Worm (Caenorhabditis elegans): ENCODE data around the gene ncr-2.

Gene ncr-2

ce11 chrIII:8305816-8306215, 47.7 kb downstream of the ncr-2 start:
- no peak for TF ChIP-seq sem-4 (tag; optimal IDR thresholded peaks at IDR 0.05)
- no peak for TF ChIP-seq nhr-11 (tag; optimal IDR thresholded peaks at IDR 0.05)
- no peak for TF ChIP-seq mdl-1 (tag; optimal IDR thresholded peaks at IDR 0.05)
- TF ChIP-seq unc-39 (tag; optimal IDR thresholded peaks at IDR 0.05): no peak
- no peak for TF ChIP-seq dmd-4 (tag; optimal IDR thresholded peaks at IDR 0.05)
- no peak for TF ChIP-seq fos-1 (tag; optimal IDR thresholded peaks at IDR 0.05)
- TF ChIP-seq blmp-1 (tag; optimal IDR thresholded peaks at IDR 0.05; ENCODE audit: insufficient read depth): no peak
- no peak for TF ChIP-seq zag-1 (tag; optimal IDR thresholded peaks at IDR 0.05)
- no peak for TF ChIP-seq F13H6.1 (tag; optimal IDR thresholded peaks at IDR 0.05)
- no peak for TF ChIP-seq mab-5 (tag; optimal IDR thresholded peaks at IDR 0.05)
- no peak for TF ChIP-seq nhr-10 (tag; optimal IDR thresholded peaks at IDR 0.05)
- no peak for TF ChIP-seq nhr-23 (tag; optimal IDR thresholded peaks at IDR 0.05)
- TF ChIP-seq lin-39 (tag; optimal IDR thresholded peaks at IDR 0.05): no peak
- no peak for TF ChIP-seq snpc-4 (tag; optimal IDR thresholded peaks at IDR 0.05)
- TF ChIP-seq nhr-77 (tag; optimal IDR thresholded peaks at IDR 0.05): no peak
- no peak for TF ChIP-seq nhr-129 (tag; optimal IDR thresholded peaks at IDR 0.05)
- no peak for TF ChIP-seq alr-1 (tag; optimal IDR thresholded peaks at IDR 0.05)

- TF ChIP-seq alr-1 (tag; optimal IDR thresholded peaks at IDR 0.05) (no peak), peb-1 (tag; optimal IDR thresholded peaks at IDR 0.05) (no peak), lin-13 (GFP tag; optimal IDR thresholded peaks at IDR 0.05) (peak; percentile 84), ztf-11 (tag; optimal IDR thresholded peaks at IDR 0.05) (no peak), nhr-23 (tag; optimal IDR thresholded peaks at IDR 0.05) (no peak), ztf-4 (tag; optimal IDR thresholded peaks at IDR 0.05) (peak; percentile 67), nhr-10 (tag; optimal IDR thresholded peaks at IDR 0.05) (peak; percentile 40), ceh-16 (tag; optimal IDR thresholded peaks at IDR 0.05) (no peak), ama-1 (optimal IDR thresholded peaks at IDR 0.05) (no peak), nhr-25 (tag; optimal IDR thresholded peaks at IDR 0.05) (peak; percentile 83), gmeb-1 (tag; optimal IDR thresholded peaks at IDR 0.05) (peak; percentile 92), F13H6.1 (tag; optimal IDR thresholded peaks at IDR 0.05) (peak; percentile 89), fos-1 (tag; optimal IDR thresholded peaks at IDR 0.05) (peak; percentile 84), skn-1 (tag; optimal IDR thresholded peaks at IDR 0.05) (peak; percentile 36), zag-1 (tag; optimal IDR thresholded peaks at IDR 0.05) (no peak), nhr-11 (tag; optimal IDR thresholded peaks at IDR 0.05) (no peak), mab-5 (tag; optimal IDR thresholded peaks at IDR 0.05) (peak; percentile 27), ceh-82 (tag; optimal IDR thresholded peaks at IDR 0.05) (no peak), unc-39 (tag; optimal IDR thresholded peaks at IDR 0.05) (no peak), egl-27 (tag; optimal IDR thresholded peaks at IDR 0.05) (peak; percentile 72), elt-3 (tag; optimal IDR thresholded peaks at IDR 0.05) (no peak), sma-3 (GFP tag; optimal IDR thresholded peaks at IDR 0.05) (peak; percentile 96), blmp-1 (tag; optimal IDR thresholded peaks at IDR 0.05; ENCODE audit: insufficient read depth) (peak; percentile 56), lin-11 (tag; optimal IDR thresholded peaks at IDR 0.05) (peak; percentile 46), nhr-12 (tag; optimal IDR thresholded peaks at IDR 0.05) (no peak), R02D3.7 (tag; optimal IDR thresholded peaks at IDR 0.05) (no peak), sma-9 (GFP tag; optimal IDR thresholded peaks at IDR 0.05) (peak; percentile 96), sma-9 (tag; optimal IDR thresholded peaks at IDR 0.05) (no peak), unc-62 (GFP tag; optimal IDR thresholded peaks at IDR 0.05) (no peak), lsy-2 (tag; optimal IDR thresholded peaks at IDR 0.05) (peak; percentile 75 to 96), ztf-1 (GFP tag; conservative IDR thresholded peaks at IDR 0.05) (no peak), mbf-1 (tag; optimal IDR thresholded peaks at IDR 0.05) (no peak), elt-1 (tag; optimal IDR thresholded peaks at IDR 0.05) (no peak), snpc-4 (tag; optimal IDR thresholded peaks at IDR 0.05) (peak; percentile 77), aly-2 (tag; optimal IDR thresholded peaks at IDR 0.05) (no peak), nhr-237 (tag; optimal IDR thresholded peaks at IDR 0.05) (no peak), crh-2 (tag; optimal IDR thresholded peaks at IDR 0.05) (peak; percentile 95), Y55F3AM.14 (GFP tag; optimal IDR thresholded peaks at IDR 0.05) (no peak), lin-39 (tag; optimal IDR thresholded peaks at IDR 0.05) (no peak), dmd-4 (tag; optimal IDR thresholded peaks at IDR 0.05) (no peak), nhr-6 (tag; optimal IDR thresholded peaks at IDR 0.05) (peak; percentile 77), mdl-1 (tag; optimal IDR thresholded peaks at IDR 0.05) (no peak), nhr-129 (tag; optimal IDR thresholded peaks at IDR 0.05) (peak; percentile 32), nhr-21 (tag; optimal IDR thresholded peaks at IDR 0.05) (peak; percentile 74), C34F6.9 (tag; optimal IDR thresholded peaks at IDR 0.05) (peak; percentile 94), nhr-77 (tag; optimal IDR thresholded peaks at IDR 0.05) (peak; percentile 43), sem-4 (tag; optimal IDR thresholded peaks at IDR 0.05) (peak; percentile 95), unc-55 (GFP tag; optimal IDR thresholded peaks at IDR 0.05) (peak; percentile 92)
Measured at ce11 chrIII:8307356-8307755, 49.2 kb downstream of the ncr-2 start, which contains the start of the genes F10E9.7 and F10E9.5. Gene F10E9.7 (minus strand): TSS chrIII:8307441. Gene F10E9.5 (plus strand): TSS chrIII:8307592.

Measured in whole organism, L2 larva.